Worm (Caenorhabditis elegans) whole organism, L4/young adult: Measurements from ENCODE around the gene fcd-2.

Experiments
- W03F9.2 ChIP-seq: fragments of 150-350 bp; optimal IDR thresholded peaks from 2 replicates; lab custom pipeline; 2014; ENCODE audit warnings: missing biosample characterization, missing genetic modification characterization
- dao-5 ChIP-seq: sonication (generic microtip); optimal IDR thresholded peaks from 2 replicates; lab custom pipeline; 2016; ENCODE audit warnings: missing genotype, missing genetic modification characterization, moderate library complexity, missing compliant biosample characterization
- him-1 ChIP-seq: sonication (generic microtip); optimal IDR thresholded peaks from 2 replicates; lab custom pipeline; 2016; ENCODE audit warnings: missing genotype, missing genetic modification reagents, missing genetic modification characterization, missing compliant biosample characterization

DNA sequence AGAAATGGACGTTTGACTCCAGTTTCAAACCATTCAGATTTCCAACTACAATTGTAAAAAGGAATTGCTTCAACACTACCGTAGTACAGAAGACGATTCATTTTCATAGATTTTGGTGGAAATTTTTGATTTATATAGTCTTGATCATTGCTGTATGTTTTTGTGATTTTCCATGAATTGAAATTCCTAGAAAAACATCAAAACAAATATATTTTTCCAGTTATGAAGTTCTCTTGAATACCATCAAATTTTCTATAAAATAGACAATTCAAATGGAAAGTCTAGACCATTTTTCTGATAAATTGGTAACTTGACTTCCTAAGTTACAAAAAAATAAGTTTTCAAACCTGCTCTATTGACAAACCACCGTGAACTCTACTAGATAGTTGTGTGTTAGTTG is 43.3 kb downstream of the fcd-2 start, which contains the start of gene srt-48:
- TF ChIP-seq W03F9.2 (no peak), him-1 (tag; lab: Kevin White, UChicago) (no peak), dao-5 (tag; lab: Kevin White, UChicago) (no peak)
